Fruit fly (Drosophila melanogaster): Measurements from ENCODE around the gene CG7049.
A peak's percentile ranks its signal among the peaks of the same experiment; 100 is the strongest.

Gene CG7049

dm6 chr3L:205723-206284 lies 29.8 kb upstream of the CG7049 start, which contains the start of the genes Gk1 and CG13876 (continued):
- TF ChIP-seq gro (GFP tag; optimal IDR thresholded peaks at IDR 0.05) (peak; percentile 51), luna (GFP tag; optimal IDR thresholded peaks at IDR 0.05) (no peak), D (optimal IDR thresholded peaks at IDR 0.05) (no peak), D (GFP tag; optimal IDR thresholded peaks at IDR 0.05) (peak; percentile 84), slou (GFP tag; optimal IDR thresholded peaks at IDR 0.05) (peak; percentile 72), CG13296 (GFP tag; optimal IDR thresholded peaks at IDR 0.05) (peak; percentile 97), kah (GFP tag; optimal IDR thresholded peaks at IDR 0.05) (peak; percentile 89), psq (GFP tag; optimal IDR thresholded peaks at IDR 0.05) (peak; percentile 78), tup (GFP tag; optimal IDR thresholded peaks at IDR 0.05) (peak; percentile 73), CG9215 (GFP tag; IDR thresholded peaks at IDR 0.05) (peak; percentile 81), CG7271 (tag; optimal IDR thresholded peaks at IDR 0.05) (peak; percentile 94), Hr3 (GFP tag; optimal IDR thresholded peaks at IDR 0.05) (peak; percentile 85), pnt (GFP tag; optimal IDR thresholded peaks at IDR 0.05) (no peak), MTF-1 (GFP tag; optimal IDR thresholded peaks at IDR 0.05; ENCODE audit: borderline replicate concordance) (no peak), CG7357 (GFP tag; IDR thresholded peaks at IDR 0.05) (peak; percentile 76), sima (GFP tag; optimal IDR thresholded peaks at IDR 0.05) (no peak), crp (GFP tag; optimal IDR thresholded peaks at IDR 0.05) (peak; percentile 33 to 88), hb (GFP tag; IDR thresholded peaks at IDR 0.05; ENCODE audit: partially characterized antibody) (no peak), ac (GFP tag; optimal IDR thresholded peaks at IDR 0.05) (peak; percentile 76), unc-4 (GFP tag; IDR thresholded peaks at IDR 0.05; ENCODE audit: partially characterized antibody) (no peak; the same call in 1 of the 2 replicates), unpg (GFP tag; optimal IDR thresholded peaks at IDR 0.05) (peak; percentile 98), dan (GFP tag; IDR thresholded peaks at IDR 0.05) (no peak), CG5180 (GFP tag; optimal IDR thresholded peaks at IDR 0.05) (peak; percentile 86), Bdp1 (GFP tag; optimal IDR thresholded peaks at IDR 0.05) (peak; percentile 48), CG12744 (GFP tag; optimal IDR thresholded peaks at IDR 0.05) (peak; percentile 62), CG32767 (GFP tag; IDR thresholded peaks at IDR 0.05) (peak; percentile 94), lab (GFP tag; optimal IDR thresholded peaks at IDR 0.05) (no peak), B-H2 (GFP tag; optimal IDR thresholded peaks at IDR 0.05) (peak; percentile 97), CG3163 (GFP tag; optimal IDR thresholded peaks at IDR 0.05) (no peak), CG34224 (GFP tag; IDR thresholded peaks at IDR 0.05; ENCODE audit: partially characterized antibody) (no peak), ase (GFP tag; IDR thresholded peaks at IDR 0.05) (peak; percentile 90), bowl (GFP tag; IDR thresholded peaks at IDR 0.05) (peak; percentile 85), Dip2 (GFP tag; IDR thresholded peaks at IDR 0.05) (no peak), CG2712 (tag; optimal IDR thresholded peaks at IDR 0.05) (peak; percentile 98), NFAT (GFP tag; IDR thresholded peaks at IDR 0.05) (peak; percentile 79), nerfin-2 (GFP tag; IDR thresholded peaks at IDR 0.05; ENCODE audit: partially characterized antibody) (no peak), HLH54F (GFP tag; optimal IDR thresholded peaks at IDR 0.05) (no peak), Bgb (GFP tag; IDR thresholded peaks at IDR 0.05; ENCODE audit: partially characterized antibody) (no peak), CG1647 (GFP tag; optimal IDR thresholded peaks at IDR 0.05) (peak; percentile 22), ci (GFP tag; IDR thresholded peaks at IDR 0.05) (peak; percentile 97), emc (GFP tag; optimal IDR thresholded peaks at IDR 0.05) (peak; percentile 19), CG2875 (GFP tag; optimal IDR thresholded peaks at IDR 0.05) (peak; percentile 85), D19A (tag; optimal IDR thresholded peaks at IDR 0.05) (peak; percentile 95), grau (tag; optimal IDR thresholded peaks at IDR 0.05) (peak; percentile 96), CG11560 (tag; IDR thresholded peaks at IDR 0.05) (peak; percentile 60; the same call in 1 of the 3 replicates), tll (GFP tag; optimal IDR thresholded peaks at IDR 0.05) (peak in 1 of 2 experiments; percentile 62), CG18262 (tag; optimal IDR thresholded peaks at IDR 0.05) (peak; percentile 97), Trl (optimal IDR thresholded peaks at IDR 0.05) (peak in 1 of 2 experiments; percentile 9), Trl (GFP tag; optimal IDR thresholded peaks at IDR 0.05) (peak; percentile 5), nom (GFP tag; optimal IDR thresholded peaks at IDR 0.05) (peak; percentile 96)
